Fruit fly (Drosophila melanogaster) whole organism, adult: Measurements from ENCODE around the gene CG10005.

Experiments used
- CG11617 ChIP-seq: fragments of 200-800 bp; sonication (Bioruptor generic); optimal IDR thresholded peaks from 2 replicates; lab custom pipeline; 2017; ENCODE audit warnings: mild to moderate bottlenecking, missing biosample characterization, missing genetic modification reagents, missing genetic modification characterization
- CG12768 ChIP-seq: fragments of 200-800 bp; sonication (Bioruptor generic); optimal IDR thresholded peaks from 2 replicates; lab custom pipeline; 2017; ENCODE audit warnings: missing biosample characterization, missing genetic modification characterization, mild to moderate bottlenecking, moderate library complexity, missing genetic modification reagents
- CG14711 ChIP-seq: fragments of 200-800 bp; sonication (Bioruptor generic); optimal IDR thresholded peaks from 2 replicates; lab custom pipeline; 2018; ENCODE audit warnings: missing biosample characterization, mild to moderate bottlenecking, missing genetic modification characterization, moderate library complexity
- CG1620 ChIP-seq: fragments of 200-800 bp; sonication (Bioruptor generic); optimal IDR thresholded peaks from 2 replicates; lab custom pipeline; 2016; ENCODE audit warnings: missing biosample characterization, missing genetic modification characterization
- CG33017 ChIP-seq: fragments of 200-800 bp; sonication (Bioruptor generic); optimal IDR thresholded peaks from 2 replicates; lab custom pipeline; 2018; ENCODE audit warnings: missing biosample characterization, mild to moderate bottlenecking, missing genetic modification characterization, moderate library complexity
- CG5204 ChIP-seq: fragments of 200-800 bp; sonication (Bioruptor generic); optimal IDR thresholded peaks from 2 replicates; lab custom pipeline; 2016; ENCODE audit warnings: missing biosample characterization, missing genetic modification characterization
- CG7045 ChIP-seq: fragments of 200-800 bp; sonication (Bioruptor generic); optimal IDR thresholded peaks from 2 replicates; lab custom pipeline; 2017; ENCODE audit warnings: missing biosample characterization, mild to moderate bottlenecking, missing genetic modification characterization
- CG7101 ChIP-seq: fragments of 200-800 bp; sonication (Bioruptor generic); optimal IDR thresholded peaks from 2 replicates; lab custom pipeline; 2018; ENCODE audit warnings: missing biosample characterization, mild to moderate bottlenecking, missing genetic modification characterization, moderate library complexity
- Clk ChIP-seq: fragments of 200-800 bp; sonication (Bioruptor generic); optimal IDR thresholded peaks from 2 replicates; lab custom pipeline; 2017; ENCODE audit warnings: missing biosample characterization, missing genetic modification characterization
- Crg-1 ChIP-seq: fragments of 200-800 bp; sonication (Bioruptor generic); optimal IDR thresholded peaks from 2 replicates; lab custom pipeline; 2016; ENCODE audit warnings: missing biosample characterization, missing genetic modification characterization
- Hr96 ChIP-seq: fragments of 200-800 bp; sonication (Bioruptor generic); optimal IDR thresholded peaks from 2 replicates; lab custom pipeline; 2016; ENCODE audit warnings: missing biosample characterization, missing genetic modification characterization
- Mnt ChIP-seq: fragments of 200-800 bp; sonication (Bioruptor generic); optimal IDR thresholded peaks from 2 replicates; lab custom pipeline; 2016; ENCODE audit warnings: missing biosample characterization, mild to moderate bottlenecking, missing genetic modification characterization
- bab1 ChIP-seq: fragments of 200-800 bp; sonication (Bioruptor generic); optimal IDR thresholded peaks from 3 replicates; lab custom pipeline; 2019; ENCODE audit warnings: missing biosample characterization, mild to moderate bottlenecking, missing genetic modification characterization, moderate library complexity
- cic ChIP-seq: fragments of 200-800 bp; sonication (Bioruptor generic); optimal IDR thresholded peaks from 2 replicates; lab custom pipeline; 2017; ENCODE audit warnings: missing biosample characterization, mild to moderate bottlenecking, missing genetic modification characterization, moderate library complexity
- cnc ChIP-seq, 2 experiments: fragments of >200 bp; optimal IDR thresholded peaks; 2 replicates each; lab custom pipeline; 2017
- kay ChIP-seq: fragments of 200-800 bp; sonication (Bioruptor generic); peaks from one replicate; lab custom pipeline; 2016; ENCODE audit warnings: missing biosample characterization, missing genetic modification characterization, borderline replicate concordance
- ovo ChIP-seq: fragments of 200-800 bp; sonication (Bioruptor generic); optimal IDR thresholded peaks from 2 replicates; lab custom pipeline; 2016; ENCODE audit warnings: missing biosample characterization, missing genetic modification characterization
- pad ChIP-seq: fragments of 200-800 bp; sonication (Bioruptor generic); optimal IDR thresholded peaks from 3 replicates; lab custom pipeline; 2017; ENCODE audit warnings: missing biosample characterization, missing genetic modification characterization, mild to moderate bottlenecking, moderate library complexity, missing genetic modification reagents
- tj ChIP-seq: fragments of 200-800 bp; sonication (Bioruptor generic); optimal IDR thresholded peaks from 3 replicates; lab custom pipeline; 2017; ENCODE audit warnings: missing biosample characterization, mild to moderate bottlenecking, missing genetic modification characterization, moderate library complexity
- toe ChIP-seq: fragments of 200-800 bp; sonication (Bioruptor generic); optimal IDR thresholded peaks from 2 replicates; lab custom pipeline; 2016; ENCODE audit warnings: missing biosample characterization, missing genetic modification characterization

CG10005 gene

dm6 chr3R:11976556-11977335, at the start of gene CG10005:
TSS of gene CG10005 (minus strand) at chr3R:11977197.
- TF ChIP-seq CG11617: no peak
- TF ChIP-seq kay (GFP tag; lab: Kevin White, UChicago): no peak
- TF ChIP-seq Crg-1 (GFP tag; lab: Kevin White, UChicago): no peak

DNA sequence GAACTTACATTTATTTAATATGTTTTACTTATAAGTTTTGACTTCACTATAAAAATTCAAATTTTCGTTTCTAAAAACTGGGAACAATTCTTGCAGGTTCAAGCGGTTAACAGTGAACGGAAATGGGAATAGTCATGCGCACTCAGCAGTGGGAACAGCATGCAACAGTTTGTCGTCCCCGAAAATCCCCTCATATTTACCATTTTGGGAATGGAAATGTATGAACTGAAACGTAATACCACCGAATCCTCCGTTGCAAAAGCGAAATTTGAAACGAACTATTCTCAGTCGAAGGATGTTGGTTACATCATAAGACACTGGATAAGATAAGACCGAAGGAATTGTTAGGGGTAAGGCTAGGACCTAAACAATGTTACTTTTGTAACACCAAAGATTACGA, 44.0 kb upstream of the CG10005 start:
- TF ChIP-seq ovo (no peak), pad (GFP tag; lab: Kevin White, UChicago) (peak; percentile 85), Crg-1 (GFP tag; lab: Kevin White, UChicago) (no peak), cic (no peak), cnc (optimal IDR thresholded peaks at IDR 0.05; lab: Kevin White, UChicago) (no peak), CG33017 (tag; lab: Kevin White, UChicago) (no peak)

dm6 chr3R:12016828-12017280, 39.9 kb upstream of the CG10005 start, which contains the start of the genes DCAF12 and Spt3:
TSS of gene DCAF12 (minus strand) at chr3R:12017031.
TSS of gene Spt3 (plus strand) at chr3R:12017156.
- peak; percentile 66 for TF ChIP-seq bab1
- peak; percentile 47 for TF ChIP-seq Hr96 (GFP tag; lab: Kevin White, UChicago)
- peak; percentile 34 for TF ChIP-seq ovo
- no peak for TF ChIP-seq CG1620 (GFP tag; lab: Kevin White, UChicago)
- TF ChIP-seq toe (GFP tag; lab: Kevin White, UChicago): peak; percentile 75
- TF ChIP-seq CG7101 (tag; lab: Kevin White, UChicago): peak; percentile 49
- no peak for TF ChIP-seq cic
- peak; percentile 47 for TF ChIP-seq pad (GFP tag; lab: Kevin White, UChicago)
- peak; percentile 5 for TF ChIP-seq CG33017 (tag; lab: Kevin White, UChicago)
- peak; percentile 55 for TF ChIP-seq CG7045 (GFP tag; lab: Kevin White, UChicago)
- TF ChIP-seq CG5204 (GFP tag; lab: Kevin White, UChicago): no peak
- TF ChIP-seq Clk: peak; percentile 32
- peak; percentile 54 for TF ChIP-seq CG11617
- no peak for TF ChIP-seq Crg-1 (GFP tag; lab: Kevin White, UChicago)
- no peak for TF ChIP-seq cnc (optimal IDR thresholded peaks at IDR 0.05; lab: Kevin White, UChicago)
- TF ChIP-seq tj (GFP tag; lab: Kevin White, UChicago): peak; percentile 8
- TF ChIP-seq CG12768 (GFP tag; lab: Kevin White, UChicago): peak; percentile 48
- TF ChIP-seq kay (GFP tag; lab: Kevin White, UChicago): no peak
- TF ChIP-seq CG14711 (tag; lab: Kevin White, UChicago): peak; percentile 53
- TF ChIP-seq Mnt (GFP tag; lab: Kevin White, UChicago): peak; percentile 14

dm6 chr3R:12010202-12010824, 33.3 kb upstream of the CG10005 start, which contains the start of the genes KLHL18 and GCC185:
TSS of gene KLHL18 (minus strand) at chr3R:12010434.
TSS of gene GCC185 (plus strand) at chr3R:12010772.
- peak; percentile 64 for TF ChIP-seq tj (GFP tag; lab: Kevin White, UChicago)
- TF ChIP-seq Clk: peak; percentile 77
- TF ChIP-seq CG14711 (tag; lab: Kevin White, UChicago): peak; percentile 92
- peak; percentile 79 for TF ChIP-seq Hr96 (GFP tag; lab: Kevin White, UChicago)
- TF ChIP-seq CG7045 (GFP tag; lab: Kevin White, UChicago): peak; percentile 82
- peak; percentile 75 for TF ChIP-seq CG12768 (GFP tag; lab: Kevin White, UChicago)
- peak; percentile 61 for TF ChIP-seq pad (GFP tag; lab: Kevin White, UChicago)
- TF ChIP-seq Crg-1 (GFP tag; lab: Kevin White, UChicago): peak; percentile 72
- TF ChIP-seq CG1620 (GFP tag; lab: Kevin White, UChicago): peak; percentile 78
- TF ChIP-seq CG11617: peak; percentile 85
- TF ChIP-seq toe (GFP tag; lab: Kevin White, UChicago): peak; percentile 94
- TF ChIP-seq kay (GFP tag; lab: Kevin White, UChicago): no peak
- peak; percentile 14 for TF ChIP-seq cic
- peak; percentile 78 for TF ChIP-seq bab1
- peak; percentile 68 for TF ChIP-seq Mnt (GFP tag; lab: Kevin White, UChicago)
- TF ChIP-seq ovo: peak; percentile 66
- peak; percentile 79 for TF ChIP-seq CG7101 (tag; lab: Kevin White, UChicago)
- TF ChIP-seq CG33017 (tag; lab: Kevin White, UChicago): peak; percentile 53
- TF ChIP-seq CG5204 (GFP tag; lab: Kevin White, UChicago): peak; percentile 78
- no peak for TF ChIP-seq cnc (optimal IDR thresholded peaks at IDR 0.05; lab: Kevin White, UChicago)

DNA sequence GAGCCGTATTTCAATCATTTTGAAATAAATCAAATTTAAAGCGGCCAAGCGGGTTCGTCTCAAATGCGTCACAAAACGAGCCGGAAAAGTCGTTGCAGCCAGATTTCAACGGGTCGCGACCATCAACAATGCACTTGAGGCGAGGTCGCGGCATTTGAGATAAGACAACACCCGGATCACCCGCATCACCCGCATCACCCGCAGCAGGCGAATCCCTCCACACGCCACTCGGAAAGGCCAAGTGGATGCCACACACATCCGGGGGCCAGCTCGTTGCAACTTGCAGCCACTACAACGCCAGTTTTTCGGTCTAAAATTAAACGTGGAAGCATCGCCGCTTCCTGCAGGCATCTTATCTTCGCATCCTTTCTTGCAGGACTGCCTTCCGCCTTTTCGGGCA, 29.4 kb upstream of the CG10005 start:
- TF ChIP-seq Hr96 (GFP tag; lab: Kevin White, UChicago): no peak
- no peak for TF ChIP-seq CG7045 (GFP tag; lab: Kevin White, UChicago)
- TF ChIP-seq Clk: no peak
- TF ChIP-seq CG5204 (GFP tag; lab: Kevin White, UChicago): no peak
- no peak for TF ChIP-seq CG11617
- no peak for TF ChIP-seq bab1
- no peak for TF ChIP-seq CG33017 (tag; lab: Kevin White, UChicago)
- TF ChIP-seq cnc (optimal IDR thresholded peaks at IDR 0.05; lab: Kevin White, UChicago): no peak
- TF ChIP-seq Mnt (GFP tag; lab: Kevin White, UChicago): no peak
- TF ChIP-seq CG14711 (tag; lab: Kevin White, UChicago): no peak
- TF ChIP-seq CG7101 (tag; lab: Kevin White, UChicago): no peak
- no peak for TF ChIP-seq pad (GFP tag; lab: Kevin White, UChicago)
- TF ChIP-seq cic: no peak
- TF ChIP-seq toe (GFP tag; lab: Kevin White, UChicago): no peak
- no peak for TF ChIP-seq Crg-1 (GFP tag; lab: Kevin White, UChicago)
- no peak for TF ChIP-seq CG1620 (GFP tag; lab: Kevin White, UChicago)
- no peak for TF ChIP-seq kay (GFP tag; lab: Kevin White, UChicago)
- TF ChIP-seq ovo: no peak
- no peak for TF ChIP-seq tj (GFP tag; lab: Kevin White, UChicago)
- TF ChIP-seq CG12768 (GFP tag; lab: Kevin White, UChicago): no peak
